Worm (Caenorhabditis elegans) whole organism, L3 larva: ENCODE measurements around the gene C35D10.8.

Experiments used
- ceh-16 ChIP-seq: sonication (generic microtip); optimal IDR thresholded peaks from 2 replicates; lab custom pipeline; 2017; ENCODE audit warnings: missing biosample characterization, missing genetic modification characterization
- ceh-28 ChIP-seq: fragments of 150-350 bp; optimal IDR thresholded peaks from 2 replicates; lab custom pipeline; 2014; ENCODE audit warnings: missing biosample characterization, missing genetic modification reagents, missing genetic modification characterization
- ceh-9 ChIP-seq: sonication (generic microtip); optimal IDR thresholded peaks from 2 replicates; lab custom pipeline; 2018; ENCODE audit warnings: missing biosample characterization, missing genetic modification characterization
- egl-5 ChIP-seq: fragments of 150-350 bp; optimal IDR thresholded peaks from 2 replicates; lab custom pipeline; 2017; ENCODE audit warnings: missing biosample characterization, missing genetic modification reagents, missing genetic modification characterization, inconsistent platforms
- elt-2 ChIP-seq: sonication (generic microtip); optimal IDR thresholded peaks from 2 replicates; lab custom pipeline; 2016; ENCODE audit warnings: missing genetic modification reagents, mild to moderate bottlenecking, missing genetic modification characterization, missing compliant biosample characterization
- elt-3 ChIP-seq, 3 experiments: fragments of 150-350 bp in 1 of 3; sonication (generic microtip) in 2 of 3; optimal IDR thresholded peaks; 2 replicates in 2 of 3; 4 replicates in 1 of 3; lab custom pipeline; 2014 to 2017; ENCODE audit warnings: missing biosample characterization in 3 of 3, missing genetic modification characterization in 3 of 3
- fkh-10 ChIP-seq: sonication (generic microtip); optimal IDR thresholded peaks from 2 replicates; lab custom pipeline; 2017; ENCODE audit warnings: missing biosample characterization, missing genetic modification reagents, missing genetic modification characterization
- jun-1 ChIP-seq: fragments of 150-350 bp; optimal IDR thresholded peaks from 2 replicates; lab custom pipeline; 2014; ENCODE audit warnings: missing biosample characterization, missing genetic modification reagents, missing genetic modification characterization
- lin-15B ChIP-seq: fragments of 150-350 bp; optimal IDR thresholded peaks from 2 replicates; lab custom pipeline; 2014; ENCODE audit warnings: missing biosample characterization, missing genetic modification characterization
- lin-39 ChIP-seq: fragments of 150-350 bp; optimal IDR thresholded peaks from 2 replicates; lab custom pipeline; 2018; ENCODE audit warnings: missing biosample characterization, missing genetic modification reagents, missing genetic modification characterization
- lsy-12 ChIP-seq: sonication (generic microtip); optimal IDR thresholded peaks from 2 replicates; lab custom pipeline; 2016; ENCODE audit warnings: mild to moderate bottlenecking, missing genetic modification characterization, missing compliant biosample characterization
- mdl-1 ChIP-seq: fragments of 150-350 bp; optimal IDR thresholded peaks from 2 replicates; lab custom pipeline; 2014; ENCODE audit warnings: missing biosample characterization, missing genetic modification characterization
- mml-1 ChIP-seq: fragments of 150-350 bp; sonication (generic microtip); optimal IDR thresholded peaks from 3 replicates; lab custom pipeline; 2014; ENCODE audit warnings: missing biosample characterization, missing genetic modification characterization
- nfya-1 ChIP-seq: sonication (generic microtip); optimal IDR thresholded peaks from 2 replicates; lab custom pipeline; 2017; ENCODE audit warnings: missing genetic modification characterization, mild to moderate bottlenecking, missing compliant biosample characterization, antibody characterized with exemption, moderate library complexity; ENCODE audit not compliant: insufficient read depth
- nhr-12 ChIP-seq: fragments of 150-350 bp; optimal IDR thresholded peaks from 2 replicates; lab custom pipeline; 2014; ENCODE audit warnings: missing biosample characterization, missing genetic modification characterization
- nhr-23 ChIP-seq: fragments of 150-350 bp; optimal IDR thresholded peaks from 2 replicates; lab custom pipeline; 2014; ENCODE audit warnings: missing biosample characterization, missing genetic modification reagents, missing genetic modification characterization
- nhr-25 ChIP-seq: sonication (generic microtip); optimal IDR thresholded peaks from 2 replicates; lab custom pipeline; 2017; ENCODE audit warnings: missing biosample characterization, missing genetic modification characterization
- nhr-43 ChIP-seq: sonication (generic microtip); optimal IDR thresholded peaks from 2 replicates; lab custom pipeline; 2016; ENCODE audit warnings: mild to moderate bottlenecking, missing genetic modification characterization, missing compliant biosample characterization; ENCODE audit not compliant: poor library complexity, severe bottlenecking
- nhr-76 ChIP-seq: fragments of 150-350 bp; sonication (generic microtip); optimal IDR thresholded peaks from 5 replicates; lab custom pipeline; 2014; ENCODE audit warnings: missing biosample characterization, missing genetic modification characterization
- pha-4 ChIP-seq: fragments of 150-350 bp; optimal IDR thresholded peaks from 2 replicates; lab custom pipeline; 2014; ENCODE audit warnings: missing biosample characterization, missing genetic modification reagents, missing genetic modification characterization
- pqm-1 ChIP-seq: fragments of 150-350 bp; optimal IDR thresholded peaks from 2 replicates; lab custom pipeline; 2017; ENCODE audit warnings: missing biosample characterization, missing genetic modification characterization, inconsistent platforms
- skn-1 ChIP-seq: fragments of 150-350 bp; optimal IDR thresholded peaks from 2 replicates; lab custom pipeline; 2014; ENCODE audit warnings: missing biosample characterization, missing genetic modification characterization
- snpc-4 ChIP-seq: fragments of 150-350 bp; optimal IDR thresholded peaks from 2 replicates; lab custom pipeline; 2014; ENCODE audit warnings: missing biosample characterization, missing genetic modification characterization
- unc-39 ChIP-seq: sonication (generic microtip); optimal IDR thresholded peaks from 4 replicates; lab custom pipeline; 2017; ENCODE audit warnings: missing biosample characterization, missing genetic modification characterization
- unc-62 ChIP-seq: fragments of 150-350 bp; sonication (generic microtip); optimal IDR thresholded peaks from 4 replicates; lab custom pipeline; 2014; ENCODE audit warnings: missing biosample characterization, missing genetic modification reagents, missing genetic modification characterization
- zag-1 ChIP-seq: fragments of 150-350 bp; optimal IDR thresholded peaks from 2 replicates; lab custom pipeline; 2014; ENCODE audit warnings: missing biosample characterization, missing genetic modification characterization
- ztf-4 ChIP-seq: fragments of 150-350 bp; optimal IDR thresholded peaks from 2 replicates; lab custom pipeline; 2014; ENCODE audit warnings: missing biosample characterization, missing genetic modification characterization

C35D10.8 gene

DNA sequence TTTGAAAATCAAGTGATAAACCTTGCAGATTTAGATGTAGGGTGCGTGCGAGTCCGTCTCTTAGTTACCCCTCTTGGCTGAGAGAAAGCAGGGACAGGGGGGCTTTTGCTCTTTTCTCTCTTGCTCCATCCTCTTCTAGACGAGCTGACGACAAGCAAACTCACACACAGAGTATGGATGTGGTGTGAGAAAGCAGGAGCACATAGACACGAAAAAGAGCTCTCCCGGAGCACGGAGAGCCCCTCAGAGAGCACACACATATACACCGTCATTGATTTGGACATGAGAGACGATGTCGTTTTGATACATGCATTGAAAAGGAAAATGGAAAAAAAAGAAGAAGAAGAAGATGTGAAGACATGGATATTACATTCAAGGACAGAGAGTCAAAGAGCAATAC, 20.6 kb downstream of the C35D10.8 start:
- TF ChIP-seq nhr-12 (no peak), mdl-1 (tag; lab: Kevin White, UChicago) (no peak), fkh-10 (GFP tag; lab: Kevin White, UChicago) (peak; percentile 39)

DNA sequence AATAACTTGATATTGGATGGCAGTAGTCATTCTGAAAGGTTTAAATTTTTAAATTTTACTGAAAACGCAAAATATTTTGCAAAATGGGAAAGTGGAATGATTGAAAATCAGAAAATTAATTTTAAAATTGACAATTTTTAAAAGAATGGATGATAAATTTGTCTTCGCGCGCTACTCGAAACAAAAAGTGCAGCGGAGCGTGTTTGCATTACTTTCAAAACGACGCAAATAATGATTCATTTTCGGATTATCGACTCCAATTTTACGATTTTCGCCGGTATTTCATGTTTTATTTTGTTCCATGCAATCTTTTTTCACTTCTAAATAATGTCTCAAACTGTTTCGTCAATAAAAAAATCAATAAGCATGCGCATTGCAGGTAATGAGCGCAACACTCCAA, 23.3 kb downstream of the C35D10.8 start, which contains the start of the genes tost-1 and arx-6:
tost-1 (minus strand) TSS at position 31 of the 400 bp plus-strand sequence.
arx-6 (plus strand) TSS at position 378 of the 400 bp plus-strand sequence.
- TF ChIP-seq snpc-4: peak; percentile 29
- TF ChIP-seq lin-15B (tag; lab: Kevin White, UChicago): peak; percentile 61
- TF ChIP-seq nfya-1 (tag; lab: Kevin White, UChicago): peak; percentile 47
- TF ChIP-seq nhr-25: no peak
- peak; percentile 27 for TF ChIP-seq skn-1 (tag; lab: Kevin White, UChicago)
- TF ChIP-seq mml-1 (tag; lab: Kevin White, UChicago): no peak
- TF ChIP-seq elt-3 (tag; optimal IDR thresholded peaks at IDR 0.05; lab: Kevin White, UChicago): no peak
- TF ChIP-seq elt-2: peak; percentile 3
- no peak for TF ChIP-seq nhr-23 (tag; lab: Kevin White, UChicago)
- TF ChIP-seq, all 47 proteins: peak for 5

DNA sequence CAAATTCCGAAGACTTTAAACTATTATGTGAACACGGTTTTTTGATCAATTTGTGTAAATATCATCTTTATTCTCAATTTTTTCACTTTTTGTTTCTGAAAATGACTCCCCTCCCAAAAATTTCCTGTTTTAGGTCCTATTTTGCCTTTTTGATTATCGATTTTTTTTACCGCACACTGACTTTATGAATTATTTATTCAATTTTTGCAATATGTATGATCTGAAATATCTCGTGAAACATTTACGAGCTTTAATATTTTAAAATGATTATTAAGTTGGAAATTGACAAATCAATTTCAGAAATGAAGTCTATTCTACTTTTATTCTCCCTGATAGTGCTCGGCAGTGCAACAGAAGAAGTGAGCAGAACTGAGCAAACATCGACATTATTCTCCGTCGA, 24.4 kb downstream of the C35D10.8 start, which contains the start of gene C35D10.1:
C35D10.1 (plus strand) TSS at position 301 of the 400 bp plus-strand sequence.
- TF ChIP-seq ceh-28 (tag; lab: Kevin White, UChicago): peak; percentile 15
- TF ChIP-seq lin-39 (tag; lab: Kevin White, UChicago): no peak

DNA sequence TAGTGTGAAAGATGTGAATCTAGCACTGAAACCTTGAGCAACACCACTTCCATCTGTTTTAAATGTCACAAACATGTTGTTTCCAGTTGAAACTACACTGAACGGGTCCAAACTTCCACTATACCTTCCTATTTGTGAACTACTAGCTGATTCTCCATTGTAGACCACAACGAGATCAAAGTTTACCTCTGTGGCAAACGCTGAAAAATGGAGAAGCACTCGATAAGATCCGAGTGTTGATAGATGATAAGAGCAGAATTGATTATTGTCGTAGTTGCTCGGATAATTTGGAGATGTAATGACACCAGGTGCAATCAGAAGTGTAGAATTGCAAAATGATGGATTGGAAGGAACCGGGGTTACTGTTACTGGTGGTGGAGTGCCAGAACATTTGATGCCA, 26.9 kb downstream of the C35D10.8 start:
- TF ChIP-seq elt-2 (peak; percentile 72), nhr-12 (no peak), pqm-1 (tag; lab: Kevin White, UChicago) (peak; percentile 37)

DNA sequence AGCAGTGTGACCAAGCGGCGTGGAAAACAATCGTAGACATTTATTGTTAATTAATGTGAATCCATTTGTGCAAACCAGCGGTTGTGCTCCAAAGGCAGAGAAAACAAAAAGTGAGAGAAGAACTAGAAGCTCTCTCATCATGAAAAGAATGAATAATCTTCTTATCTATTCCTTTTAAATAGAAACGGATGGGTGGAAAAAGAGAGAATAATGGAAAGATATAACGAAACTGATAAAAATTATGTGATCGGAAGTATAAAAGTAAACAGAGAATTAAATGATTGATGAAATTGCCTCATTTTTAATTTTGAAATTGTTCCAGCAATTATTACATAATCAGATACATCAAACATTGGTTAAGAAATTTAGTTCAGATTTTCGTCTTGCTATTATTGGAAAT, 28.4 kb downstream of the C35D10.8 start, which contains the start of gene clec-5:
clec-5 (minus strand) TSS at position 178 of the 400 bp plus-strand sequence.
- TF ChIP-seq elt-2: peak; percentile 68
- peak; percentile 17 for TF ChIP-seq jun-1
- peak; percentile 48 for TF ChIP-seq pha-4 (tag; lab: Kevin White, UChicago)
- no peak for TF ChIP-seq nhr-76 (tag; lab: Kevin White, UChicago)
- TF ChIP-seq pqm-1 (tag; lab: Kevin White, UChicago): peak; percentile 54

DNA sequence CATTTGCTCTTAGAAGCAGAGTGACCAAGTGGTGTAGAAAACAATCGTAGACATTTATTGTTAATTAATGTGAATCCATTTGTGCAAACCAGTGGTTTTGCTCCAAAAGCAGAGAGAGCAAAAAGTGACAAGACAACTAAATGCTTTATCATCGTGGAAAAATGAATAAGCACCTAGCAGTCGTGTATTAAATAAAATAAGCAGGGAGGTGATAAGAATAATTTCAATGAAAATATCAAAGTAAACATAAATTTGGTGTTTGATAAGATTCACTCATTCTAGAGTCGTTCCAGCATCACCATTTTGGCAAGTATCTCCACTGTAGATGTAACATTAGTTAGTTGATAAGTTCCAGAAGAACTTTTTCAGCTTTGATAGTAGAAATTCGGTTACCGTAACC, 32.3 kb downstream of the C35D10.8 start, which contains the start of gene clec-6:
clec-6 (minus strand) TSS at position 154 of the 400 bp plus-strand sequence.
- TF ChIP-seq mml-1 (tag; lab: Kevin White, UChicago) (no peak), nhr-76 (tag; lab: Kevin White, UChicago) (no peak), ztf-4 (tag; lab: Kevin White, UChicago) (no peak), pqm-1 (tag; lab: Kevin White, UChicago) (peak; percentile 23), elt-2 (peak; percentile 60), ceh-9 (tag; lab: Kevin White, UChicago) (no peak), pha-4 (tag; lab: Kevin White, UChicago) (peak; percentile 33)

DNA sequence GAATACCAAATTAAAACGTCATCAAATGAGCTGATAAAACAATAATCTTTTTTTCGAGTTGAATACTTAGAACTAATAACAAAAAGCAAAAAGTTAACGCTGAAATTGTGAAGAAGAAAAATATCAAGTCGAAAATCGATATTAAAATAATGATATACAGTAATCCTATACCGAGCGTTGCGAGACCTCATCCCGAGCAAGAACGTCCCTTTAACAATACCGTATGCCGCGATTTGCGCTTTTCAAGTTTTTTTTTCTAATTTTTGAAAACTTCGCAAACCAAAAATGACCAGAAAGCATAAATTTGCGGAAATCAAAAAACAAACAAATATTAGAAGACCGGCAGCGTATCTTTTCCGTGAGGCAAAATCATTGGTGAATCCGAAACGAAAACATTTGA, 36.0 kb downstream of the C35D10.8 start, which contains the start of gene F26F4.5:
F26F4.5 (minus strand) TSS at position 256 of the 400 bp plus-strand sequence.
- TF ChIP-seq pha-4 (tag; lab: Kevin White, UChicago) (peak; percentile 29), ceh-16 (tag; lab: Kevin White, UChicago) (no peak), nhr-43 (tag; lab: Kevin White, UChicago) (no peak), unc-39 (no peak), unc-62 (GFP tag; lab: Kevin White, UChicago) (no peak), elt-2 (no peak)

DNA sequence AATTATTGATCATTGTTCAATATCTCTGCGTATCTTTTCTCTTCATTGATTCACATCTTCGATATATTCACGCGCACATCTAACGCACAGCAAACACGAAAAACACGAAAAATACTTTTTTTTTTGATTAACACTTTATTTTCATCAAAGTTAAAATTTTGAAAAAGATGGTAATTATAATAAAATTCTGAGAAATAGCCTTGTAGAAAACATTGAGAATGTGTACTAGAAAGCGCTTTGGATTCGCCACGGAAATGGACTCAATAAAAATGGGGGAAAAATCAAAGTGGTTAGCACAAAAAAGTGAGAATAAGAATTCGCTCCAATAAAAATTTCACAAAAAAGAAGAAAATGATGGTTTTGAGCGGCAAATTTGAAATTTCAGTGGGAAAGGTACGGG, 38.5 kb downstream of the C35D10.8 start, which contains the start of gene F26F4.6:
F26F4.6 (minus strand) TSS at position 101 of the 400 bp plus-strand sequence.
- TF ChIP-seq pha-4 (tag; lab: Kevin White, UChicago) (no peak), nhr-23 (tag; lab: Kevin White, UChicago) (no peak), lsy-12 (tag; lab: Kevin White, UChicago) (no peak), egl-5 (tag; lab: Kevin White, UChicago) (no peak), lin-39 (tag; lab: Kevin White, UChicago) (no peak), elt-3 (tag; optimal IDR thresholded peaks at IDR 0.05; lab: Kevin White, UChicago) (no peak), snpc-4 (no peak), zag-1 (tag; lab: Kevin White, UChicago) (no peak)
